Worm (Caenorhabditis elegans) whole organism, early embryonic: ENCODE results near the gene Y69E1A.3.
A peak's percentile ranks its signal among the peaks of the same experiment; 100 is the strongest.

Experiments
- B0310.2 ChIP-seq: sonication (generic microtip); optimal IDR thresholded peaks from 2 replicates; lab custom pipeline; 2016; ENCODE audit warnings: mild to moderate bottlenecking, missing genetic modification characterization, missing compliant biosample characterization
- F13C5.2 ChIP-seq: sonication (generic microtip); optimal IDR thresholded peaks from 2 replicates; lab custom pipeline; 2017; ENCODE audit warnings: mild to moderate bottlenecking, missing genetic modification characterization, inconsistent platforms, missing compliant biosample characterization
- aly-1 ChIP-seq: sonication (generic microtip); optimal IDR thresholded peaks from 2 replicates; lab custom pipeline; 2016; ENCODE audit warnings: missing genetic modification characterization, missing compliant biosample characterization
- ama-1 ChIP-seq: fragments of 150-350 bp; optimal IDR thresholded peaks from 2 replicates; lab custom pipeline; 2014
- ceh-13 ChIP-seq: fragments of 200-800 bp; sonication (Bioruptor generic); optimal IDR thresholded peaks from 2 replicates; lab custom pipeline; 2018; ENCODE audit warnings: mild to moderate bottlenecking, missing genetic modification characterization, missing compliant biosample characterization
- ceh-36 ChIP-seq: sonication (generic microtip); optimal IDR thresholded peaks from 2 replicates; lab custom pipeline; 2016; ENCODE audit warnings: missing genetic modification characterization, inconsistent platforms, missing compliant biosample characterization
- ets-7 ChIP-seq: sonication (generic microtip); optimal IDR thresholded peaks from 2 replicates; lab custom pipeline; 2016; ENCODE audit warnings: missing genotype, missing genetic modification characterization, missing compliant biosample characterization
- flt-1 ChIP-seq: fragments of 200-800 bp; sonication (Bioruptor generic); IDR thresholded peaks from 2 replicates; pipeline ENCODE4 v1.3.6; 2022; ENCODE audit warnings: missing genetic modification characterization, missing compliant biosample characterization
- hmbx-1 ChIP-seq: sonication (generic microtip); optimal IDR thresholded peaks from 2 replicates; lab custom pipeline; 2016; ENCODE audit warnings: mild to moderate bottlenecking, missing genetic modification characterization, missing compliant biosample characterization
- hmg-4 ChIP-seq: fragments of 200-800 bp; sonication (Bioruptor generic); optimal IDR thresholded peaks from 2 replicates; lab custom pipeline; 2018; ENCODE audit warnings: mild to moderate bottlenecking, missing genetic modification characterization, missing compliant biosample characterization
- hnd-1 ChIP-seq: sonication (generic microtip); optimal IDR thresholded peaks from 2 replicates; lab custom pipeline; 2016; ENCODE audit warnings: missing genetic modification characterization, missing compliant biosample characterization
- pes-1 ChIP-seq: fragments of 200-800 bp; sonication (Bioruptor generic); IDR thresholded peaks from 2 replicates; pipeline ENCODE4 v1.3.6; 2022; ENCODE audit warnings: missing genetic modification reagents, missing genetic modification characterization, missing compliant biosample characterization
- scrt-1 ChIP-seq: fragments of 200-800 bp; sonication (Bioruptor generic); IDR thresholded peaks from 2 replicates; pipeline ENCODE4 v1.3.6; 2022; ENCODE audit warnings: missing genetic modification characterization, missing compliant biosample characterization
- sea-1 ChIP-seq: fragments of 200-800 bp; sonication (Bioruptor generic); conservative IDR thresholded peaks from 2 replicates; pipeline ENCODE4 v1.3.6; 2022; ENCODE audit warnings: missing genetic modification characterization, missing compliant biosample characterization
- tbx-11 ChIP-seq: fragments of 200-800 bp; sonication (Bioruptor generic); IDR thresholded peaks from 2 replicates; pipeline ENCODE4 v1.3.6; 2022; ENCODE audit warnings: missing genetic modification characterization, missing compliant biosample characterization
- tbx-37 ChIP-seq: fragments of 200-800 bp; sonication (Bioruptor generic); conservative IDR thresholded peaks from 2 replicates; pipeline ENCODE4 v1.3.6; 2022; ENCODE audit warnings: missing genetic modification reagents, missing genetic modification characterization, missing compliant biosample characterization
- tra-4 ChIP-seq: sonication (generic microtip); optimal IDR thresholded peaks from 2 replicates; lab custom pipeline; 2017; ENCODE audit warnings: missing genetic modification characterization, missing compliant biosample characterization

Gene Y69E1A.3

ce11 chrIV:10916134-10916533, 36.0 kb upstream of the Y69E1A.3 start:
- TF ChIP-seq pes-1 (GFP tag; lab: Robert Waterston, UW), result no peak
- TF ChIP-seq B0310.2 (tag; lab: Kevin White, UChicago), result no peak
- no peak for TF ChIP-seq hnd-1 (tag; lab: Kevin White, UChicago)
- no peak for TF ChIP-seq hmbx-1 (tag; lab: Kevin White, UChicago)

- TF ChIP-seq B0310.2 (tag; lab: Kevin White, UChicago) (no peak), hmg-4 (GFP tag; lab: Kevin White, UChicago) (peak; percentile 13), F13C5.2 (tag; lab: Kevin White, UChicago) (peak; percentile 51), flt-1 (GFP tag; lab: Robert Waterston, UW) (no peak)
Observed at ce11 chrIV:10918877-10919560, 33.1 kb upstream of the Y69E1A.3 start.

- TF ChIP-seq ceh-13 (no peak), hnd-1 (tag; lab: Kevin White, UChicago) (no peak), ceh-36 (tag; lab: Kevin White, UChicago) (no peak), B0310.2 (tag; lab: Kevin White, UChicago) (no peak), flt-1 (GFP tag; lab: Robert Waterston, UW) (no peak), pes-1 (GFP tag; lab: Robert Waterston, UW) (no peak), hmbx-1 (tag; lab: Kevin White, UChicago) (no peak), tra-4 (tag; lab: Kevin White, UChicago) (no peak), scrt-1 (GFP tag; lab: Robert Waterston, UW) (no peak), F13C5.2 (tag; lab: Kevin White, UChicago) (no peak), tbx-37 (GFP tag; lab: Robert Waterston, UW) (no peak), tbx-11 (GFP tag; lab: Robert Waterston, UW) (no peak), sea-1 (GFP tag; lab: Robert Waterston, UW) (no peak), aly-1 (tag; lab: Kevin White, UChicago) (no peak), ama-1 (no peak), hmg-4 (GFP tag; lab: Kevin White, UChicago) (no peak), ets-7 (no peak)
Observed at ce11 chrIV:10919770-10920169, 32.3 kb upstream of the Y69E1A.3 start, which contains the start of gene rbr-2. TSS of gene rbr-2 (plus strand) at chrIV:10920070.

ce11 chrIV:10933062-10933552, 19.0 kb upstream of the Y69E1A.3 start, which contains the start of the genes dnc-1 and lsm-7:
TSS of gene dnc-1 (minus strand) at chrIV:10933203.
TSS of gene lsm-7 (plus strand) at chrIV:10933502.
- TF ChIP-seq F13C5.2 (tag; lab: Kevin White, UChicago) (peak; percentile 40), pes-1 (GFP tag; lab: Robert Waterston, UW) (no peak), tbx-11 (GFP tag; lab: Robert Waterston, UW) (0 out of 2 replicates have a peak, but pooled peaks have one; percentile 11)

ce11 chrIV:10933777-10934546, 18.1 kb upstream of the Y69E1A.3 start:
- no peak for TF ChIP-seq aly-1 (tag; lab: Kevin White, UChicago)
- no peak for TF ChIP-seq B0310.2 (tag; lab: Kevin White, UChicago)
- TF ChIP-seq flt-1 (GFP tag; lab: Robert Waterston, UW), result no peak
- TF ChIP-seq ceh-13, result no peak
- no peak for TF ChIP-seq tra-4 (tag; lab: Kevin White, UChicago)
- TF ChIP-seq hmbx-1 (tag; lab: Kevin White, UChicago), result no peak
- TF ChIP-seq ceh-36 (tag; lab: Kevin White, UChicago), result no peak
- no peak for TF ChIP-seq tbx-37 (GFP tag; lab: Robert Waterston, UW)
- TF ChIP-seq F13C5.2 (tag; lab: Kevin White, UChicago), result no peak
- no peak for TF ChIP-seq pes-1 (GFP tag; lab: Robert Waterston, UW)
- TF ChIP-seq ama-1, result no peak
- TF ChIP-seq scrt-1 (GFP tag; lab: Robert Waterston, UW), result no peak
- TF ChIP-seq sea-1 (GFP tag; lab: Robert Waterston, UW), result no peak
- TF ChIP-seq tbx-11 (GFP tag; lab: Robert Waterston, UW), result no peak
- no peak for TF ChIP-seq hnd-1 (tag; lab: Kevin White, UChicago)
- no peak for TF ChIP-seq hmg-4 (GFP tag; lab: Kevin White, UChicago)
- TF ChIP-seq ets-7, result no peak

- TF ChIP-seq tra-4 (tag; lab: Kevin White, UChicago) (no peak), ama-1 (no peak), scrt-1 (GFP tag; lab: Robert Waterston, UW) (no peak), aly-1 (tag; lab: Kevin White, UChicago) (no peak), flt-1 (GFP tag; lab: Robert Waterston, UW) (no peak), tbx-11 (GFP tag; lab: Robert Waterston, UW) (no peak), ceh-13 (no peak), tbx-37 (GFP tag; lab: Robert Waterston, UW) (no peak), F13C5.2 (tag; lab: Kevin White, UChicago) (no peak), ceh-36 (tag; lab: Kevin White, UChicago) (no peak), sea-1 (GFP tag; lab: Robert Waterston, UW) (no peak), hnd-1 (tag; lab: Kevin White, UChicago) (no peak), B0310.2 (tag; lab: Kevin White, UChicago) (no peak), hmg-4 (GFP tag; lab: Kevin White, UChicago) (no peak), hmbx-1 (tag; lab: Kevin White, UChicago) (no peak), pes-1 (GFP tag; lab: Robert Waterston, UW) (no peak), ets-7 (no peak)
Observed at ce11 chrIV:10934786-10935185, 17.3 kb upstream of the Y69E1A.3 start.
